Fruit fly (Drosophila melanogaster) whole organism, embryonic: ENCODE measurements around the gene tai.
A peak's percentile ranks its signal among the peaks of the same experiment; 100 is the strongest.

Experiments used
- ATbp ChIP-seq: fragments of 200-800 bp; sonication (Bioruptor generic); optimal IDR thresholded peaks from 2 replicates; lab custom pipeline; 2017; ENCODE audit warnings: missing biosample characterization, mild to moderate bottlenecking, missing genetic modification characterization, missing genetic modification reagents
- CG10366 ChIP-seq: fragments of 200-800 bp; sonication (Bioruptor generic); IDR thresholded peaks from 2 replicates; pipeline ENCODE4 v1.3.6; 2022; ENCODE audit warnings: missing biosample characterization, missing genetic modification characterization
- CG10654 ChIP-seq: fragments of 200-800 bp; sonication (Bioruptor generic); optimal IDR thresholded peaks from 2 replicates; lab custom pipeline; 2016; ENCODE audit warnings: missing biosample characterization, missing genetic modification characterization
- CG12299 ChIP-seq: fragments of 200-800 bp; sonication (Bioruptor generic); optimal IDR thresholded peaks from 2 replicates; lab custom pipeline; 2018; ENCODE audit warnings: missing biosample characterization, mild to moderate bottlenecking, missing genetic modification characterization
- CG13296 ChIP-seq: fragments of 200-800 bp; sonication (Bioruptor generic); optimal IDR thresholded peaks from 3 replicates; lab custom pipeline; 2018; ENCODE audit warnings: missing biosample characterization, mild to moderate bottlenecking, missing genetic modification characterization
- CG13424 ChIP-seq: fragments of 200-800 bp; sonication (Bioruptor generic); optimal IDR thresholded peaks from 2 replicates; lab custom pipeline; 2019; ENCODE audit warnings: missing biosample characterization, mild to moderate bottlenecking, missing genetic modification characterization, moderate library complexity
- CG14441 ChIP-seq: fragments of 200-800 bp; sonication (Bioruptor generic); IDR thresholded peaks from 2 replicates; pipeline ENCODE4 v1.3.6; 2022; ENCODE audit warnings: missing biosample characterization, missing genetic modification characterization
- CG14965 ChIP-seq: fragments of 200-800 bp; sonication (Bioruptor generic); optimal IDR thresholded peaks from 2 replicates; lab custom pipeline; 2016; ENCODE audit warnings: missing biosample characterization, missing genetic modification characterization, borderline replicate concordance
- CG15073 ChIP-seq: fragments of 200-800 bp; sonication (Bioruptor generic); optimal IDR thresholded peaks from 2 replicates; lab custom pipeline; 2016; ENCODE audit warnings: missing biosample characterization, missing genetic modification characterization
- CG1529 ChIP-seq: fragments of 200-800 bp; sonication (Bioruptor generic); optimal IDR thresholded peaks from 3 replicates; lab custom pipeline; 2018; ENCODE audit warnings: missing biosample characterization, missing genetic modification characterization
- CG17328 ChIP-seq: fragments of 200-800 bp; sonication (Bioruptor generic); IDR thresholded peaks from 2 replicates; pipeline ENCODE4 v1.3.6; 2022; ENCODE audit warnings: missing biosample characterization, missing genetic modification characterization
- CG17802 ChIP-seq: fragments of 200-800 bp; sonication (Bioruptor generic); optimal IDR thresholded peaks from 2 replicates; lab custom pipeline; 2018; ENCODE audit warnings: missing biosample characterization, mild to moderate bottlenecking, missing genetic modification characterization, moderate library complexity
- CG17829 ChIP-seq: fragments of 200-800 bp; optimal IDR thresholded peaks from 2 replicates; lab custom pipeline; 2019; ENCODE audit warnings: missing biosample characterization, mild to moderate bottlenecking, missing genetic modification characterization, moderate library complexity
- CG1792 ChIP-seq: fragments of 200-800 bp; sonication (Bioruptor generic); optimal IDR thresholded peaks from 2 replicates; lab custom pipeline; 2016; ENCODE audit warnings: missing biosample characterization, missing genetic modification characterization
- CG18011 ChIP-seq: fragments of 200-800 bp; sonication (Bioruptor generic); optimal IDR thresholded peaks from 2 replicates; lab custom pipeline; 2017; ENCODE audit warnings: missing biosample characterization, missing genetic modification characterization, mild to moderate bottlenecking, moderate library complexity, missing genotype
- CG33557 ChIP-seq: fragments of 200-800 bp; sonication (Bioruptor generic); optimal IDR thresholded peaks from 2 replicates; lab custom pipeline; 2019; ENCODE audit warnings: missing biosample characterization, mild to moderate bottlenecking, missing genetic modification characterization, moderate library complexity
- CG34224 ChIP-seq: fragments of 200-800 bp; sonication (Bioruptor generic); IDR thresholded peaks from 3 replicates; pipeline ENCODE4 v1.3.6; 2022; ENCODE audit warnings: missing biosample characterization, missing genetic modification characterization; ENCODE audit not compliant: partially characterized antibody
- CG4328 ChIP-seq: fragments of 200-800 bp; sonication (Bioruptor generic); optimal IDR thresholded peaks from 3 replicates; lab custom pipeline; 2017; ENCODE audit warnings: missing biosample characterization, missing genetic modification reagents, missing genetic modification characterization
- CG4424 ChIP-seq: fragments of 200-800 bp; sonication (Bioruptor generic); optimal IDR thresholded peaks from 3 replicates; lab custom pipeline; 2016; ENCODE audit warnings: missing biosample characterization, missing genetic modification characterization
- CG7745 ChIP-seq: fragments of 200-800 bp; sonication (Bioruptor generic); optimal IDR thresholded peaks from 2 replicates; lab custom pipeline; 2018; ENCODE audit warnings: missing biosample characterization, mild to moderate bottlenecking, missing genetic modification characterization, moderate library complexity
- CG7928 ChIP-seq: fragments of 200-800 bp; sonication (Bioruptor generic); optimal IDR thresholded peaks from 2 replicates; lab custom pipeline; 2017; ENCODE audit warnings: missing biosample characterization, mild to moderate bottlenecking, missing genetic modification characterization
- CG7963 ChIP-seq: fragments of 200-800 bp; sonication (Bioruptor generic); IDR thresholded peaks from 3 replicates; pipeline ENCODE4 v1.3.6; 2022; ENCODE audit warnings: missing biosample characterization, missing genetic modification characterization; ENCODE audit not compliant: partially characterized antibody
- CG8089 ChIP-seq: fragments of 200-800 bp; sonication (Bioruptor generic); optimal IDR thresholded peaks from 3 replicates; lab custom pipeline; 2016; ENCODE audit warnings: missing biosample characterization, missing genetic modification characterization
- Dad ChIP-seq: fragments of 200-800 bp; sonication (Bioruptor generic); optimal IDR thresholded peaks from 3 replicates; lab custom pipeline; 2016; ENCODE audit warnings: missing biosample characterization, missing genetic modification characterization
- E2f1 ChIP-seq: fragments of 200-800 bp; sonication (Bioruptor generic); IDR thresholded peaks from 2 replicates; pipeline ENCODE4 v1.3.6; 2022; ENCODE audit warnings: missing biosample characterization, missing genetic modification characterization
- ERR ChIP-seq: fragments of 200-800 bp; sonication (Bioruptor generic); optimal IDR thresholded peaks from 2 replicates; lab custom pipeline; 2016; ENCODE audit warnings: missing biosample characterization, missing genetic modification characterization
- Eip74EF ChIP-seq, 2 experiments: fragments of 200-800 bp in 1 of 2; fragments of >200 bp in 1 of 2; sonication (Bioruptor generic) in 1 of 2; optimal IDR thresholded peaks; 2 replicates each; lab custom pipeline; 2017 to 2019; ENCODE audit warnings: missing biosample characterization in 2 of 2, missing genetic modification characterization in 2 of 2, mild to moderate bottlenecking in 1 of 2, moderate library complexity in 1 of 2
- Ets65A ChIP-seq: fragments of 200-800 bp; sonication (Bioruptor generic); peaks from one replicate; lab custom pipeline; 2016; ENCODE audit warnings: missing biosample characterization, missing genetic modification characterization
- Fer2 ChIP-seq: fragments of 200-800 bp; sonication (Bioruptor generic); optimal IDR thresholded peaks from 2 replicates; lab custom pipeline; 2018; ENCODE audit warnings: missing biosample characterization, mild to moderate bottlenecking, missing genetic modification characterization, moderate library complexity
- Lhr ChIP-seq: fragments of 200-800 bp; sonication (Bioruptor generic); optimal IDR thresholded peaks from 3 replicates; lab custom pipeline; 2017; ENCODE audit warnings: mild to moderate bottlenecking, missing biosample characterization, missing genetic modification reagents, missing genetic modification characterization
- Lim3 ChIP-seq: fragments of 200-800 bp; sonication (Bioruptor generic); IDR thresholded peaks from 2 replicates; pipeline ENCODE4 v1.3.6; 2022; ENCODE audit warnings: missing biosample characterization, missing genetic modification characterization
- Lpt ChIP-seq: fragments of >200 bp; optimal IDR thresholded peaks from 2 replicates; lab custom pipeline; 2018; ENCODE audit warnings: missing biosample characterization, missing genetic modification characterization
- Mes4 ChIP-seq: fragments of 200-800 bp; sonication (Bioruptor generic); optimal IDR thresholded peaks from 2 replicates; lab custom pipeline; 2016; ENCODE audit warnings: missing biosample characterization, missing genetic modification characterization
- NC2β ChIP-seq: fragments of 200-800 bp; sonication (Bioruptor generic); optimal IDR thresholded peaks from 2 replicates; lab custom pipeline; 2016; ENCODE audit warnings: missing biosample characterization, missing genetic modification characterization
- Optix ChIP-seq: fragments of 200-800 bp; sonication (Bioruptor generic); IDR thresholded peaks from 3 replicates; pipeline ENCODE4 v1.3.6; 2022; ENCODE audit warnings: missing biosample characterization, missing genetic modification characterization
- Usf ChIP-seq: fragments of 200-800 bp; sonication (Bioruptor generic); optimal IDR thresholded peaks from 2 replicates; lab custom pipeline; 2017; ENCODE audit warnings: missing genotype, missing biosample characterization, missing genetic modification characterization
- caup ChIP-seq: fragments of 200-800 bp; sonication (Bioruptor generic); optimal IDR thresholded peaks from 3 replicates; lab custom pipeline; 2017; ENCODE audit warnings: missing biosample characterization, mild to moderate bottlenecking, missing genetic modification characterization, moderate library complexity; ENCODE audit not compliant: severe bottlenecking
- dysf ChIP-seq: fragments of 200-800 bp; sonication (Bioruptor generic); IDR thresholded peaks from 3 replicates; pipeline ENCODE4 v1.3.6; 2022; ENCODE audit warnings: missing biosample characterization, missing genetic modification characterization
- gfzf ChIP-seq: fragments of 200-800 bp; sonication (Bioruptor generic); optimal IDR thresholded peaks from 2 replicates; lab custom pipeline; 2016; ENCODE audit warnings: missing biosample characterization, mild to moderate bottlenecking, missing genetic modification characterization, moderate library complexity
- jing ChIP-seq: fragments of 200-800 bp; sonication (Bioruptor generic); optimal IDR thresholded peaks from 2 replicates; lab custom pipeline; 2018; ENCODE audit warnings: missing biosample characterization, mild to moderate bottlenecking, missing genetic modification characterization
- pb ChIP-seq: fragments of 200-800 bp; sonication (Bioruptor generic); optimal IDR thresholded peaks from 3 replicates; lab custom pipeline; 2016; ENCODE audit warnings: missing biosample characterization, missing genetic modification characterization
- pfk ChIP-seq: fragments of 200-800 bp; sonication (Bioruptor generic); optimal IDR thresholded peaks from 2 replicates; lab custom pipeline; 2018; ENCODE audit warnings: missing biosample characterization, mild to moderate bottlenecking, missing genetic modification characterization, moderate library complexity
- pros ChIP-seq: fragments of 200-800 bp; sonication (Bioruptor generic); optimal IDR thresholded peaks from 3 replicates; lab custom pipeline; 2019; ENCODE audit warnings: missing biosample characterization, mild to moderate bottlenecking, missing genetic modification characterization, moderate library complexity
- sc ChIP-seq, 3 experiments: fragments of >200 bp in 2 of 3; fragments of 200-800 bp in 1 of 3; sonication (Bioruptor generic) in 1 of 3; optimal IDR thresholded peaks; 2 replicates in 2 of 3; 3 replicates in 1 of 3; lab custom pipeline; 2017; ENCODE audit warnings: mild to moderate bottlenecking in 1 of 3, missing biosample characterization in 1 of 3, missing genetic modification characterization in 1 of 3, missing genetic modification reagents in 1 of 3
- scrt ChIP-seq: fragments of 200-800 bp; sonication (Bioruptor generic); optimal IDR thresholded peaks from 2 replicates; lab custom pipeline; 2018; ENCODE audit warnings: missing biosample characterization, mild to moderate bottlenecking, missing genetic modification characterization, moderate library complexity
- sd ChIP-seq: fragments of 200-800 bp; sonication (Bioruptor generic); optimal IDR thresholded peaks from 3 replicates; lab custom pipeline; 2018; ENCODE audit warnings: missing biosample characterization, mild to moderate bottlenecking, missing genetic modification characterization, moderate library complexity
- sens-2 ChIP-seq: fragments of 200-800 bp; sonication (Bioruptor generic); IDR thresholded peaks from 2 replicates; pipeline ENCODE4 v1.3.6; 2022; ENCODE audit warnings: missing biosample characterization, missing genetic modification characterization
- vfl ChIP-seq: fragments of 200-800 bp; sonication (Bioruptor generic); optimal IDR thresholded peaks from 2 replicates; lab custom pipeline; 2016; ENCODE audit warnings: missing biosample characterization, missing genetic modification characterization
- z ChIP-seq: fragments of 200-800 bp; sonication (Bioruptor generic); IDR thresholded peaks from 3 replicates; pipeline ENCODE4 v1.3.6; 2022; ENCODE audit warnings: missing biosample characterization, missing genetic modification characterization

Gene tai

dm6 chr2L:9166399-9166980 lies at the start of gene tai, which contains the start of gene CG9586 (continued):
- TF ChIP-seq CG18011 (GFP tag; lab: Kevin White, UChicago): peak; percentile 73
- TF ChIP-seq sens-2 (GFP tag; lab: Robert Waterston, UW): 0 out of 2 replicates have a peak, but pooled peaks have one; percentile 25
- TF ChIP-seq sc (optimal IDR thresholded peaks at IDR 0.05; lab: Kevin White, UChicago): no peak
- peak; percentile 73 for TF ChIP-seq sc (GFP tag; optimal IDR thresholded peaks at IDR 0.05; lab: Kevin White, UChicago)
- TF ChIP-seq CG12299 (tag; lab: Kevin White, UChicago): peak; percentile 63
- peak; percentile 79 for TF ChIP-seq CG13296 (GFP tag; lab: Kevin White, UChicago)
- peak; percentile 75 for TF ChIP-seq CG4328 (GFP tag; lab: Kevin White, UChicago)
- TF ChIP-seq Dad (GFP tag; lab: Kevin White, UChicago): peak; percentile 6
- TF ChIP-seq NC2β (GFP tag; lab: Kevin White, UChicago): peak; percentile 10
- TF ChIP-seq CG7928 (GFP tag; lab: Kevin White, UChicago): peak; percentile 65
- peak; percentile 71 for TF ChIP-seq vfl
- TF ChIP-seq Lhr (GFP tag; lab: Kevin White, UChicago): peak; percentile 80
- peak; percentile 54 for TF ChIP-seq CG15073
- peak; percentile 84 for TF ChIP-seq caup (GFP tag; lab: Kevin White, UChicago)
- peak; percentile 80 for TF ChIP-seq ATbp (GFP tag; lab: Kevin White, UChicago)
- no peak for TF ChIP-seq gfzf
- TF ChIP-seq CG10366 (GFP tag; lab: Robert Waterston, UW): peak; percentile 81
- peak; percentile 83 for TF ChIP-seq CG33557 (GFP tag; lab: Kevin White, UChicago)
- TF ChIP-seq sd: peak; percentile 74
- peak in 1 of 2 experiments; percentile 47 for TF ChIP-seq Eip74EF (GFP tag; optimal IDR thresholded peaks at IDR 0.05; lab: Kevin White, UChicago)
- TF ChIP-seq jing (GFP tag; lab: Kevin White, UChicago): peak; percentile 18
- TF ChIP-seq CG14965 (GFP tag; lab: Kevin White, UChicago): no peak
- peak; percentile 32 for TF ChIP-seq pfk (GFP tag; lab: Kevin White, UChicago)
- peak; percentile 50; the same call in 2 of the 3 replicates for TF ChIP-seq CG34224 (GFP tag; lab: Robert Waterston, UW)
- TF ChIP-seq Usf (GFP tag; lab: Kevin White, UChicago): peak; percentile 44
- TF ChIP-seq CG1792 (GFP tag; lab: Kevin White, UChicago): no peak
- no peak for TF ChIP-seq Lpt (GFP tag; lab: Kevin White, UChicago)
- TF ChIP-seq E2f1 (GFP tag; lab: Robert Waterston, UW): peak; percentile 78
- TF ChIP-seq Ets65A (GFP tag; lab: Kevin White, UChicago): peak; percentile 93
- TF ChIP-seq CG17802 (tag; lab: Kevin White, UChicago): peak; percentile 44
- TF ChIP-seq CG4424: peak; percentile 88
- TF ChIP-seq CG7745 (tag; lab: Kevin White, UChicago): no peak
- TF ChIP-seq CG1529 (GFP tag; lab: Kevin White, UChicago): peak; percentile 63
- TF ChIP-seq CG10654 (GFP tag; lab: Kevin White, UChicago): peak; percentile 79
- TF ChIP-seq CG14441 (GFP tag; lab: Robert Waterston, UW): peak; percentile 79
- TF ChIP-seq pb (GFP tag; lab: Kevin White, UChicago): no peak
- no peak for TF ChIP-seq CG7963
- TF ChIP-seq CG8089 (GFP tag; lab: Kevin White, UChicago): no peak
- peak; percentile 59 for TF ChIP-seq Fer2 (tag; lab: Kevin White, UChicago)
- TF ChIP-seq ERR (GFP tag; lab: Kevin White, UChicago): no peak
- TF ChIP-seq CG17328 (GFP tag; lab: Robert Waterston, UW): peak; percentile 87
- no peak for TF ChIP-seq Mes4 (GFP tag; lab: Kevin White, UChicago)
- peak; percentile 90 for TF ChIP-seq CG13424 (tag; lab: Kevin White, UChicago)
- TF ChIP-seq CG17829 (tag; lab: Kevin White, UChicago): peak; percentile 93
- TF ChIP-seq pros (GFP tag; lab: Kevin White, UChicago): no peak
- peak; percentile 47; the same call in 2 of the 3 replicates for TF ChIP-seq Optix (GFP tag; lab: Robert Waterston, UW)
- TF ChIP-seq Lim3 (GFP tag; lab: Robert Waterston, UW): no peak
- TF ChIP-seq scrt: peak; percentile 87
- no peak for TF ChIP-seq z (GFP tag; lab: Robert Waterston, UW)
- TF ChIP-seq dysf (GFP tag; lab: Robert Waterston, UW): peak; percentile 77; the same call in 2 of the 3 replicates
